Worm (Caenorhabditis elegans) whole organism, L2 larva: Measurements from ENCODE around the gene C34E10.9.

Experiments
- ama-1 ChIP-seq: fragments of 150-350 bp; optimal IDR thresholded peaks from 2 replicates; lab custom pipeline; 2018; ENCODE audit warnings: inconsistent platforms
- egl-27 ChIP-seq: sonication (generic microtip); optimal IDR thresholded peaks from 3 replicates; lab custom pipeline; 2017; ENCODE audit warnings: missing biosample characterization, missing genetic modification reagents, missing genetic modification characterization
- elt-3 ChIP-seq: sonication (generic microtip); optimal IDR thresholded peaks from 2 replicates; lab custom pipeline; 2017; ENCODE audit warnings: missing biosample characterization, missing genetic modification characterization
- fos-1 ChIP-seq: fragments of 150-350 bp; optimal IDR thresholded peaks from 2 replicates; lab custom pipeline; 2014; ENCODE audit warnings: missing biosample characterization, missing genetic modification characterization
- mdl-1 ChIP-seq, 2 experiments: fragments of 150-350 bp in 1 of 2; sonication (generic microtip) in 1 of 2; optimal IDR thresholded peaks; 2 replicates each; lab custom pipeline; 2017; ENCODE audit warnings: missing biosample characterization in 2 of 2, missing genetic modification characterization in 2 of 2
- sma-9 ChIP-seq, 2 experiments: fragments of 150-350 bp in 1 of 2; sonication (generic microtip) in 1 of 2; optimal IDR thresholded peaks; 2 replicates each; lab custom pipeline; 2014 to 2016; ENCODE audit warnings: missing genetic modification characterization in 2 of 2, mild to moderate bottlenecking in 1 of 2, missing biosample characterization in 1 of 2, missing compliant biosample characterization in 1 of 2, missing genetic modification reagents in 1 of 2, moderate library complexity in 1 of 2
- unc-62 ChIP-seq: fragments of 150-350 bp; optimal IDR thresholded peaks from 2 replicates; lab custom pipeline; 2014; ENCODE audit warnings: missing biosample characterization, missing genetic modification reagents, missing genetic modification characterization
- zag-1 ChIP-seq: fragments of 150-350 bp; optimal IDR thresholded peaks from 2 replicates; lab custom pipeline; 2014; ENCODE audit warnings: missing biosample characterization, missing genetic modification characterization

ce11 chrIII:5286205-5286604 lies 23.0 kb upstream of the C34E10.9 start, which contains the start of gene ZC395.11:
- TF ChIP-seq egl-27 = no peak
- no peak for TF ChIP-seq ama-1 (lab: Kevin White, UChicago)
- no peak for TF ChIP-seq unc-62 (GFP tag; lab: Kevin White, UChicago)
- no peak for TF ChIP-seq sma-9 (GFP tag; optimal IDR thresholded peaks at IDR 0.05; lab: Kevin White, UChicago)
- TF ChIP-seq sma-9 (tag; optimal IDR thresholded peaks at IDR 0.05; lab: Kevin White, UChicago) = no peak
- TF ChIP-seq mdl-1 (tag; optimal IDR thresholded peaks at IDR 0.05; lab: Kevin White, UChicago) = no peak
- no peak for TF ChIP-seq zag-1 (tag; lab: Kevin White, UChicago)
- no peak for TF ChIP-seq fos-1
- TF ChIP-seq elt-3 (tag; lab: Kevin White, UChicago) = no peak
